Worm (Caenorhabditis elegans) whole organism, mixed stage, embryonic: Measurements from ENCODE around the gene gana-1.

ENCODE experiments used
- M03D4.4 ChIP-seq: sonication (generic microtip); optimal IDR thresholded peaks from 2 replicates; lab custom pipeline; 2017; ENCODE audit warnings: mild to moderate bottlenecking, missing genetic modification characterization, missing compliant biosample characterization
- bed-3 ChIP-seq: fragments of 200-800 bp; sonication (Bioruptor generic); optimal IDR thresholded peaks from 3 replicates; lab custom pipeline; 2018; ENCODE audit warnings: mild to moderate bottlenecking, missing genetic modification characterization, moderate library complexity, missing compliant biosample characterization
- blmp-1 ChIP-seq: fragments of 150-350 bp; optimal IDR thresholded peaks from 2 replicates; lab custom pipeline; 2014; ENCODE audit warnings: missing biosample characterization, missing genetic modification characterization
- ceh-39 ChIP-seq: fragments of 150-350 bp; optimal IDR thresholded peaks from 2 replicates; lab custom pipeline; 2014; ENCODE audit warnings: missing biosample characterization, missing genetic modification characterization
- ceh-43 ChIP-seq: fragments of 200-800 bp; sonication (Bioruptor generic); optimal IDR thresholded peaks from 2 replicates; lab custom pipeline; 2018; ENCODE audit warnings: mild to moderate bottlenecking, missing genetic modification characterization, moderate library complexity, missing compliant biosample characterization
- ceh-83 ChIP-seq: fragments of 200-800 bp; sonication (Bioruptor generic); optimal IDR thresholded peaks from 2 replicates; lab custom pipeline; 2018; ENCODE audit warnings: mild to moderate bottlenecking, missing genetic modification characterization, missing compliant biosample characterization
- ces-1 ChIP-seq: fragments of 150-350 bp; optimal IDR thresholded peaks from 2 replicates; lab custom pipeline; 2014; ENCODE audit warnings: missing biosample characterization, missing genetic modification reagents, missing genetic modification characterization
- cnd-1 ChIP-seq: fragments of 200-800 bp; sonication (Bioruptor generic); optimal IDR thresholded peaks from 2 replicates; lab custom pipeline; 2018; ENCODE audit warnings: mild to moderate bottlenecking, missing genetic modification characterization, missing compliant biosample characterization
- drap-1 ChIP-seq: fragments of 200-800 bp; sonication (Bioruptor generic); optimal IDR thresholded peaks from 3 replicates; lab custom pipeline; 2018; ENCODE audit warnings: mild to moderate bottlenecking, missing genetic modification characterization, missing compliant biosample characterization
- elt-1 ChIP-seq: sonication (generic microtip); optimal IDR thresholded peaks from 2 replicates; lab custom pipeline; 2017; ENCODE audit warnings: missing genetic modification characterization, mild to moderate bottlenecking, missing compliant biosample characterization, antibody characterized with exemption, moderate library complexity, borderline replicate concordance; ENCODE audit not compliant: insufficient read depth
- elt-3 ChIP-seq: fragments of 150-350 bp; optimal IDR thresholded peaks from 2 replicates; lab custom pipeline; 2014; ENCODE audit warnings: missing biosample characterization, missing genetic modification characterization
- flh-1 ChIP-seq: fragments of 200-800 bp; sonication (Bioruptor generic); optimal IDR thresholded peaks from 2 replicates; lab custom pipeline; 2018; ENCODE audit warnings: mild to moderate bottlenecking, missing genetic modification characterization, moderate library complexity, missing compliant biosample characterization
- ham-2 ChIP-seq: fragments of 200-800 bp; sonication (Bioruptor generic); optimal IDR thresholded peaks from 2 replicates; lab custom pipeline; 2018; ENCODE audit warnings: mild to moderate bottlenecking, missing genetic modification characterization, missing compliant biosample characterization
- hlh-1 ChIP-seq: fragments of 150-350 bp; optimal IDR thresholded peaks from 2 replicates; lab custom pipeline; 2014; ENCODE audit warnings: missing biosample characterization, missing genetic modification reagents, missing genetic modification characterization
- lin-13 ChIP-seq: fragments of 150-350 bp; optimal IDR thresholded peaks from 2 replicates; lab custom pipeline; 2014; ENCODE audit warnings: missing biosample characterization, missing genetic modification characterization
- lsy-2 ChIP-seq: fragments of 150-350 bp; optimal IDR thresholded peaks from 2 replicates; lab custom pipeline; 2014; ENCODE audit warnings: missing biosample characterization, missing genetic modification characterization
- mab-5 ChIP-seq: fragments of 150-350 bp; optimal IDR thresholded peaks from 2 replicates; lab custom pipeline; 2014; ENCODE audit warnings: missing biosample characterization, missing genetic modification characterization
- mep-1 ChIP-seq: fragments of 150-350 bp; optimal IDR thresholded peaks from 2 replicates; lab custom pipeline; 2017; ENCODE audit warnings: missing biosample characterization, missing genetic modification reagents, missing genetic modification characterization, inconsistent platforms
- mls-2 ChIP-seq: sonication (generic microtip); optimal IDR thresholded peaks from 2 replicates; lab custom pipeline; 2016; ENCODE audit warnings: mild to moderate bottlenecking, missing genetic modification characterization, moderate library complexity, missing compliant biosample characterization
- nhr-12 ChIP-seq: fragments of 150-350 bp; optimal IDR thresholded peaks from 2 replicates; lab custom pipeline; 2014; ENCODE audit warnings: missing biosample characterization, missing genetic modification characterization
- nhr-2 ChIP-seq: fragments of 150-350 bp; optimal IDR thresholded peaks from 2 replicates; lab custom pipeline; 2014; ENCODE audit warnings: missing biosample characterization, missing genetic modification characterization
- nhr-237 ChIP-seq: fragments of 150-350 bp; optimal IDR thresholded peaks from 2 replicates; lab custom pipeline; 2014; ENCODE audit warnings: missing biosample characterization, missing genetic modification characterization
- nhr-28 ChIP-seq: fragments of 150-350 bp; optimal IDR thresholded peaks from 2 replicates; lab custom pipeline; 2014; ENCODE audit warnings: missing biosample characterization, missing genetic modification characterization
- nhr-76 ChIP-seq: sonication (generic microtip); optimal IDR thresholded peaks from 2 replicates; lab custom pipeline; 2017; ENCODE audit warnings: missing biosample characterization, missing genetic modification characterization
- pha-4 ChIP-seq: fragments of 150-350 bp; optimal IDR thresholded peaks from 2 replicates; lab custom pipeline; 2018; ENCODE audit warnings: missing biosample characterization, missing genetic modification reagents, missing genetic modification characterization
- sem-2 ChIP-seq: fragments of 200-800 bp; sonication (Bioruptor generic); optimal IDR thresholded peaks from 2 replicates; lab custom pipeline; 2018; ENCODE audit warnings: mild to moderate bottlenecking, missing genetic modification characterization, missing compliant biosample characterization
- snpc-4 ChIP-seq: fragments of 150-350 bp; optimal IDR thresholded peaks from 2 replicates; lab custom pipeline; 2014; ENCODE audit warnings: missing biosample characterization, missing genetic modification characterization
- tbx-8 ChIP-seq: fragments of 200-800 bp; sonication (Bioruptor generic); optimal IDR thresholded peaks from 2 replicates; lab custom pipeline; 2018; ENCODE audit warnings: mild to moderate bottlenecking, missing genetic modification characterization, moderate library complexity, missing compliant biosample characterization
- unc-120 ChIP-seq: sonication (generic microtip); optimal IDR thresholded peaks from 2 replicates; lab custom pipeline; 2017; ENCODE audit warnings: missing genetic modification characterization, missing compliant biosample characterization; ENCODE audit not compliant: poor library complexity, severe bottlenecking
- unc-39 ChIP-seq: fragments of 150-350 bp; optimal IDR thresholded peaks from 2 replicates; lab custom pipeline; 2014; ENCODE audit warnings: missing biosample characterization, missing genetic modification characterization
- unc-62 ChIP-seq: fragments of 150-350 bp; optimal IDR thresholded peaks from 2 replicates; lab custom pipeline; 2014; ENCODE audit warnings: missing biosample characterization, missing genetic modification reagents, missing genetic modification characterization
- zip-8 ChIP-seq: fragments of 150-350 bp; optimal IDR thresholded peaks from 2 replicates; lab custom pipeline; 2014; ENCODE audit warnings: missing biosample characterization, missing genetic modification characterization

The gana-1 gene

DNA sequence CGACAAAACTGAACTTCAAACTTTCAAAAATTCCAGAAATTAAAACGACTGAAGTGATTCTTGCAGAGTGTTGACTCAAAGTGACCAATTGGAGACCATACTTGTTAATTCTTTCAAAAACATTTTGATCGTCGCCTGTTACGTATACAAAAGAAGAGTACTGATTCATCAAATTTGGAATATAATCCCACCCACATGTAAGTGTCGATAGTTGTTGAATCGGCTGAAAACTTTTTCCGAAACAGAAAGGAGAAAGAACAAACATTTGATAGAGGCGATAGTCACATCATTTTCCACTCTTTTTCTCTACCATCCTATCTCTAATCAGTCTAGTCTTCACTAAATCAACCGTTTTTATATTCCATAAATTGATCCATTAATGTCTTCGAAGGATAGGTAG, 16.9 kb downstream of the gana-1 start, which contains the start of gene nhr-153:
Gene nhr-153 (plus strand): TSS at position 301 of the 400 bp plus-strand sequence.
- TF ChIP-seq nhr-2 (tag; lab: Kevin White, UChicago) (no peak), ces-1 (no peak), ceh-43 (GFP tag; lab: Kevin White, UChicago) (no peak), blmp-1 (tag; lab: Kevin White, UChicago) (no peak), elt-1 (tag; lab: Kevin White, UChicago) (no peak), bed-3 (GFP tag; lab: Kevin White, UChicago) (no peak), nhr-12 (tag; lab: Kevin White, UChicago) (no peak), ceh-83 (no peak), elt-3 (tag; lab: Kevin White, UChicago) (no peak), mab-5 (no peak), unc-39 (tag; lab: Kevin White, UChicago) (no peak), zip-8 (no peak), lsy-2 (tag; lab: Kevin White, UChicago) (no peak), lin-13 (tag; lab: Kevin White, UChicago) (no peak), sem-2 (no peak), nhr-28 (tag; lab: Kevin White, UChicago) (no peak), ceh-39 (tag; lab: Kevin White, UChicago) (no peak), flh-1 (GFP tag; lab: Kevin White, UChicago) (no peak), pha-4 (tag; lab: Kevin White, UChicago) (no peak)
- TF ChIP-seq, all 35 proteins: peak for 0

ce11 chrV:12106841-12107240, 19.8 kb downstream of the gana-1 start, which contains the start of gene nhr-136:
Gene nhr-136 (plus strand): TSS chrV:12107141.
- TF ChIP-seq sem-2: no peak
- no peak for TF ChIP-seq cnd-1 (tag; lab: Kevin White, UChicago)
- no peak for TF ChIP-seq mls-2 (tag; lab: Kevin White, UChicago)
- TF ChIP-seq ham-2 (GFP tag; lab: Kevin White, UChicago): peak; percentile 9
- TF ChIP-seq zip-8: no peak

ce11 chrV:12111452-12111851, 24.4 kb downstream of the gana-1 start, which contains the start of gene lhpp-1:
Gene lhpp-1 (minus strand): TSS chrV:12111805.
- TF ChIP-seq zip-8: peak; percentile 47
- no peak for TF ChIP-seq ceh-43 (GFP tag; lab: Kevin White, UChicago)

DNA sequence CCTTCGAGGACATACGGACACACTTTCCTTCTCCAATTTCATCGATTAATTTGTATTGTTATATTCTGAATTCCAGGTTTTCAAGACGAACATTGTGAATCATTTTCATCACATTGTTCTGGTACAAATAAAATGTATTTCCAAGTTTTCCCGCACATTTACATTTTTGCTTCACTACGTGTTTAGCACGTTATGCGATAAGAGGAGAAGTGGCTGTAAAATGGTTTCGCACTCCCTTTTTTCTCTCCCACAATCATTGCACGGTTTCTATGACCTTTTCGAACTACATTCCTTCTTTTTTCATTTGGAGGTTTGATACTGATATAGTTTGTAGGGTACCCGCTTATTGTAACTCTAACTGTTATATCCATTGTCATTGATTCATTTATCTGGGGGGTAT, 26.7 kb downstream of the gana-1 start:
- TF ChIP-seq flh-1 (GFP tag; lab: Kevin White, UChicago) (no peak), drap-1 (GFP tag; lab: Kevin White, UChicago) (no peak), unc-62 (GFP tag; lab: Kevin White, UChicago) (no peak), nhr-28 (tag; lab: Kevin White, UChicago) (no peak), nhr-237 (no peak), nhr-76 (no peak), tbx-8 (no peak), hlh-1 (tag; lab: Kevin White, UChicago) (no peak), elt-1 (tag; lab: Kevin White, UChicago) (no peak), M03D4.4 (tag; lab: Kevin White, UChicago) (no peak), ceh-43 (GFP tag; lab: Kevin White, UChicago) (no peak), zip-8 (no peak), nhr-2 (tag; lab: Kevin White, UChicago) (no peak), mep-1 (tag; lab: Kevin White, UChicago) (no peak), elt-3 (tag; lab: Kevin White, UChicago) (no peak)
- TF ChIP-seq, all 35 proteins: peak for 0

- TF ChIP-seq sem-2: no peak
- no peak for TF ChIP-seq ham-2 (GFP tag; lab: Kevin White, UChicago)
- TF ChIP-seq drap-1 (GFP tag; lab: Kevin White, UChicago): no peak
- TF ChIP-seq tbx-8: no peak
- no peak for TF ChIP-seq ceh-83
- no peak for TF ChIP-seq nhr-76
- TF ChIP-seq blmp-1 (tag; lab: Kevin White, UChicago): no peak
- no peak for TF ChIP-seq unc-120 (tag; lab: Kevin White, UChicago)
- no peak for TF ChIP-seq ceh-43 (GFP tag; lab: Kevin White, UChicago)
- no peak for TF ChIP-seq ces-1
- TF ChIP-seq cnd-1 (tag; lab: Kevin White, UChicago): no peak
- no peak for TF ChIP-seq mep-1 (tag; lab: Kevin White, UChicago)
- no peak for TF ChIP-seq snpc-4 (tag; lab: Kevin White, UChicago)
Measured at ce11 chrV:12114693-12115092, 27.7 kb downstream of the gana-1 start, which contains the start of gene spin-1. Gene spin-1 (plus strand): TSS chrV:12114993.
